Worm (Caenorhabditis elegans): ENCODE measurements around the gene srh-4.

Gene srh-4

DNA sequence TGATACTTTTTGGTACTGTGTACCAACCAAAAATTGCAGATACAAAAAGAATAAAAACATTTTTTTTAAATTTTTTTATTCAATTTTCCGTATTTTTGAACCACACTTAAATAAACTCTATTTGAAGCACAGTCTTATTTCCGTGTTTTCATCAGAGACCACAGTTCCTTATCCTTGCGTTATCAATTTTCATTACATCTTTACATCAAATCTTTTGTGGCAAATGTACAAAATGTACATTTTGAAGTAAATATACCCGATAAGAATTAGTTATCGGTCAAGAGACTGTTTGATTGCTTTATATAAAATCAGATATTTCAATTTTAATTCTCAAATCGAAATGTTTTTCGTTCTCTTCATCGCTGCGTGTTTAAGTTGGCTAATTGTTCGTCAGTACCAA is 12.0 kb downstream of the srh-4 start, which contains the start of gene cyp-35A3:
cyp-35A3 (plus strand) TSS at position 301 of the 400 bp plus-strand sequence.
- TF ChIP-seq F57A8.1 (GFP tag; optimal IDR thresholded peaks at IDR 0.05) (no peak), him-1 (tag; optimal IDR thresholded peaks at IDR 0.05) (no peak), ceh-40 (GFP tag; IDR thresholded peaks at IDR 0.05) (no peak), snpc-3.4 (tag; optimal IDR thresholded peaks at IDR 0.05) (no peak), F55B11.4 (tag; optimal IDR thresholded peaks at IDR 0.05; ENCODE audit: borderline replicate concordance, insufficient read depth) (no peak), mxl-1 (tag; optimal IDR thresholded peaks at IDR 0.05) (no peak), B0019.2 (GFP tag; conservative IDR thresholded peaks at IDR 0.05) (no peak), nhr-80 (tag; optimal IDR thresholded peaks at IDR 0.05) (no peak), egrh-3 (GFP tag; IDR thresholded peaks at IDR 0.05) (no peak), mes-4 (tag; optimal IDR thresholded peaks at IDR 0.05) (no peak), F39B2.1 (GFP tag; IDR thresholded peaks at IDR 0.05) (no peak), B0336.3 (GFP tag; IDR thresholded peaks at IDR 0.05) (no peak), zfh-2 (GFP tag; conservative IDR thresholded peaks at IDR 0.05) (no peak), bed-2 (GFP tag; IDR thresholded peaks at IDR 0.05) (no peak), die-1 (tag; optimal IDR thresholded peaks at IDR 0.05) (no peak), nhr-179 (tag; optimal IDR thresholded peaks at IDR 0.05) (no peak)

DNA sequence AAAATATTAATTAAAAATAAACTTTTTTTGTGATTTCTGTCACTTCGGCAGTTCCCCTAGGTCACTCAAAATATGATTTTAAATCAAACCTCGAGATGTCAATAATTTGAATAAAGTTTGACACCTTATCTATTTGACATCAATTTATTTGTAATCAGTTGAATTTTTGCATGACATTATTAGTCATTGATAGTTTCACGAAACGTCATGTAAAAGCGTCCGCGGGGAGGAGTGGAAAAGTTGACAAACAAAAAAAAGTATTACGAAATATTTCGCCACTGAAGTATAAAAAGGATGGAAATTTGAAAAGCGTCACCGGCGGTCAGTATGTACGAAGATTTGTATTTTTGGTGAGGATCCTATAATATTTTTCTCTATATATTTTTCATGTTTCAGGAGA is 14.5 kb downstream of the srh-4 start, which contains the start of gene K09D9.1:
K09D9.1 (plus strand) TSS at position 271 of the 400 bp plus-strand sequence.
- peak; percentile 63 for TF ChIP-seq pha-4 (tag; optimal IDR thresholded peaks at IDR 0.05)
- TF ChIP-seq ama-1 (optimal IDR thresholded peaks at IDR 0.05): no peak
- TF ChIP-seq ama-1 (GFP tag; optimal IDR thresholded peaks at IDR 0.05): no peak
- TF ChIP-seq cebp-1 (GFP tag; IDR thresholded peaks at IDR 0.05): peak; percentile 93
- peak; percentile 95 for TF ChIP-seq cebp-1 (tag; optimal IDR thresholded peaks at IDR 0.05)
- TF ChIP-seq atf-7 (tag; optimal IDR thresholded peaks at IDR 0.05): peak; percentile 79
- TF ChIP-seq Y79H2A.3 (GFP tag; conservative IDR thresholded peaks at IDR 0.05): no peak
- peak; percentile 93 for TF ChIP-seq nhr-80 (tag; optimal IDR thresholded peaks at IDR 0.05)
- TF ChIP-seq ztf-22 (GFP tag; optimal IDR thresholded peaks at IDR 0.05): peak; percentile 57
- no peak for TF ChIP-seq F55B11.4 (tag; optimal IDR thresholded peaks at IDR 0.05; ENCODE audit: borderline replicate concordance, insufficient read depth)
- no peak for TF ChIP-seq somi-1 (GFP tag; optimal IDR thresholded peaks at IDR 0.05)
- TF ChIP-seq ZK185.1 (tag; optimal IDR thresholded peaks at IDR 0.05; ENCODE audit: poor library complexity, severe bottlenecking): peak; percentile 31
- peak; percentile 2 for TF ChIP-seq ets-4 (GFP tag; optimal IDR thresholded peaks at IDR 0.05)
- TF ChIP-seq unc-62 (GFP tag; optimal IDR thresholded peaks at IDR 0.05): peak; percentile 97
- TF ChIP-seq let-607 (tag; optimal IDR thresholded peaks at IDR 0.05): peak in 1 of 2 experiments; percentile 29
- peak; percentile 53; the same call in 1 of the 2 replicates for TF ChIP-seq dox-1 (GFP tag; IDR thresholded peaks at IDR 0.05)
- peak; percentile 19 for TF ChIP-seq attf-5 (GFP tag; optimal IDR thresholded peaks at IDR 0.05)
- no peak for TF ChIP-seq hrde-1 (tag; optimal IDR thresholded peaks at IDR 0.05; ENCODE audit: borderline replicate concordance)
- no peak for TF ChIP-seq zfh-2 (GFP tag; conservative IDR thresholded peaks at IDR 0.05)

ce11 chrV:4029627-4030026 is 19.4 kb downstream of the srh-4 start:
- TF ChIP-seq pha-4 (tag; optimal IDR thresholded peaks at IDR 0.05) (no peak), madf-10 (tag; optimal IDR thresholded peaks at IDR 0.05) (no peak), nhr-179 (tag; optimal IDR thresholded peaks at IDR 0.05) (no peak), nfya-1 (tag; optimal IDR thresholded peaks at IDR 0.05; ENCODE audit: borderline replicate concordance, insufficient read depth) (no peak), madf-6 (GFP tag; IDR thresholded peaks at IDR 0.05) (0 out of 2 replicates have a peak, but pooled peaks have one; percentile 14), T26A5.8 (tag; optimal IDR thresholded peaks at IDR 0.05) (no peak), F57A8.1 (GFP tag; optimal IDR thresholded peaks at IDR 0.05) (no peak), let-607 (tag; optimal IDR thresholded peaks at IDR 0.05) (no peak), B0019.2 (GFP tag; conservative IDR thresholded peaks at IDR 0.05) (no peak), ztf-6 (GFP tag; IDR thresholded peaks at IDR 0.05) (no peak), ceh-79 (tag; optimal IDR thresholded peaks at IDR 0.05) (no peak), egl-44 (GFP tag; IDR thresholded peaks at IDR 0.05) (no peak), F39B2.1 (GFP tag; IDR thresholded peaks at IDR 0.05) (no peak), chd-7 (tag; optimal IDR thresholded peaks at IDR 0.05) (no peak), F23B12.7 (tag; optimal IDR thresholded peaks at IDR 0.05; ENCODE audit: insufficient read depth) (no peak), F49E8.2 (tag; optimal IDR thresholded peaks at IDR 0.05; ENCODE audit: insufficient read depth) (no peak), egrh-3 (GFP tag; IDR thresholded peaks at IDR 0.05) (0 out of 2 replicates have a peak, but pooled peaks have one; percentile 18), dpl-1 (GFP tag; optimal IDR thresholded peaks at IDR 0.05) (no peak), dox-1 (GFP tag; IDR thresholded peaks at IDR 0.05) (no peak), snpc-1.1 (tag; optimal IDR thresholded peaks at IDR 0.05; ENCODE audit: insufficient read depth) (no peak), rcor-1 (GFP tag; IDR thresholded peaks at IDR 0.05) (no peak)

Measured in whole organism, young adult.